Fruit fly (Drosophila melanogaster) whole organism, pupa: ENCODE measurements around the gene Vha16-5.

Experiments
- CG12605 ChIP-seq: fragments of 200-800 bp; sonication (Bioruptor generic); IDR thresholded peaks from 2 replicates; pipeline ENCODE4 v1.3.6; 2022; ENCODE audit warnings: missing biosample characterization, missing genetic modification characterization
- CG13204 ChIP-seq: fragments of 200-800 bp; sonication (Bioruptor generic); optimal IDR thresholded peaks from 2 replicates; lab custom pipeline; 2018; ENCODE audit warnings: missing biosample characterization, mild to moderate bottlenecking, missing genetic modification characterization, moderate library complexity
- CG4496 ChIP-seq: fragments of 200-800 bp; sonication (Bioruptor generic); IDR thresholded peaks from 3 replicates; pipeline ENCODE4 v1.3.6; 2022; ENCODE audit warnings: missing biosample characterization, missing genetic modification characterization
- CG9948 ChIP-seq: fragments of 200-800 bp; sonication (Bioruptor generic); optimal IDR thresholded peaks from 2 replicates; lab custom pipeline; 2018; ENCODE audit warnings: missing biosample characterization, mild to moderate bottlenecking, missing genetic modification characterization, moderate library complexity
- EcR ChIP-seq: fragments of 200-800 bp; sonication (Bioruptor generic); optimal IDR thresholded peaks from 3 replicates; lab custom pipeline; 2019; ENCODE audit warnings: missing biosample characterization, missing genetic modification characterization, mild to moderate bottlenecking, moderate library complexity, missing genetic modification reagents
- Ets98B ChIP-seq: fragments of 200-800 bp; sonication (Bioruptor generic); IDR thresholded peaks from 2 replicates; pipeline ENCODE4 v1.3.6; 2022; ENCODE audit warnings: missing biosample characterization, missing genetic modification characterization
- Pif1B ChIP-seq: fragments of 200-800 bp; sonication (Bioruptor generic); optimal IDR thresholded peaks from 3 replicates; lab custom pipeline; 2016; ENCODE audit warnings: missing biosample characterization, missing genetic modification characterization
- fd96Ca ChIP-seq: fragments of 200-800 bp; sonication (Bioruptor generic); IDR thresholded peaks from 3 replicates; pipeline ENCODE4 v1.3.6; 2022; ENCODE audit warnings: missing biosample characterization, missing genetic modification characterization
- gl ChIP-seq: fragments of 200-800 bp; sonication (Bioruptor generic); optimal IDR thresholded peaks from 2 replicates; lab custom pipeline; 2018; ENCODE audit warnings: missing biosample characterization, mild to moderate bottlenecking, missing genetic modification characterization
- rn ChIP-seq: fragments of 200-800 bp; sonication (Bioruptor generic); IDR thresholded peaks from 2 replicates; pipeline ENCODE4 v1.3.6; 2022; ENCODE audit warnings: missing biosample characterization, missing genetic modification characterization

DNA sequence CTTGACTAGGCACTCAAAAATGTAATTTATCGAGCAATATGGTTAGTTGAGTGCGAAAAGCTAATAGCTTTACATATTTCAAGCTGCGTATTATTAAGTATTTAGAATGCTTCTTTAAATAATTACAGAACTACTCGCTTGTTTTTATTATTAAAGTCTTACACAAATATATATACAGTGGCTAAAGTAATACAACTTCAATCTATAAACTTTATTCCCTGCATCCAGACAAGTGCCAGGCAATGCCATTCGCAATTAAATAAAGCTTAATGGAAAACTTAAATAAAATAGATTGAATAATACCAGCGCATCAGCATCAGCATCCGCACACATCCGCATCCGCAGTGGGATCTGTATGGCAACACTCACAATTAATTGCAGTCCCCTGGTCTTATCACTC is 30.6 kb downstream of the Vha16-5 start:
- TF ChIP-seq fd96Ca (GFP tag; lab: Robert Waterston, UW) (no peak), CG4496 (no peak), rn (no peak), CG13204 (no peak), Pif1B (GFP tag; lab: Kevin White, UChicago) (no peak), EcR (GFP tag; lab: Kevin White, UChicago) (no peak), CG9948 (no peak), CG12605 (GFP tag; lab: Robert Waterston, UW) (no peak), gl (tag; lab: Kevin White, UChicago) (no peak), Ets98B (GFP tag; lab: Robert Waterston, UW) (no peak)
